Worm (Caenorhabditis elegans): ENCODE measurements around the gene srlf-7.

DNA sequence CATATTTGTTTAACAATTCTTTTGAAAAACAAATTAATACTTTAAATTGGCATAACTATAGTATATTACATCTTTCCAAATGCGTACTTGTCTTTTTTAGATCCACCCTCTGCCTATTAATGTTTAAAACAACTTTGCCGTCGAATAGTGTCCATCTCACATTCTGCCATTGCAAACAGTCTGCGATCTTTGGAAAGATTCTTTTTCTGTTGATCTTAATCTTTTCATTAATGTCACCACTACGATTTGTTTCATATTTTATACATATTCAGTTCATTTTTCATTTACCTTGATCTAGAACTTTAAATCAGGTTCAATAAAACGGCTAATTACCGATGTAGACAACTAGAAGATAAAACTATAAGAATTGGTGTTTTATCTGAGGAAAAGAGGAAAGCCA is 45.5 kb downstream of the srlf-7 start:
- TF ChIP-seq blmp-1 (tag; optimal IDR thresholded peaks at IDR 0.05), result no peak
- TF ChIP-seq unc-39 (tag; optimal IDR thresholded peaks at IDR 0.05), result no peak
- no peak for TF ChIP-seq ztf-11 (tag; optimal IDR thresholded peaks at IDR 0.05)
- TF ChIP-seq pha-4 (tag; optimal IDR thresholded peaks at IDR 0.05), result no peak
- no peak for TF ChIP-seq elt-3 (tag; optimal IDR thresholded peaks at IDR 0.05)
- TF ChIP-seq unc-62 (GFP tag; optimal IDR thresholded peaks at IDR 0.05), result no peak
- no peak for TF ChIP-seq nhr-12 (tag; optimal IDR thresholded peaks at IDR 0.05)
- no peak for TF ChIP-seq lin-13 (tag; optimal IDR thresholded peaks at IDR 0.05)
- TF ChIP-seq nhr-237 (tag; optimal IDR thresholded peaks at IDR 0.05), result no peak
- TF ChIP-seq hlh-1 (tag; optimal IDR thresholded peaks at IDR 0.05), result no peak
- TF ChIP-seq ham-2 (GFP tag; optimal IDR thresholded peaks at IDR 0.05), result no peak
- peak; percentile 39 for TF ChIP-seq elt-1 (tag; optimal IDR thresholded peaks at IDR 0.05; ENCODE audit: borderline replicate concordance, insufficient read depth)
- no peak for TF ChIP-seq snpc-4 (tag; optimal IDR thresholded peaks at IDR 0.05)

All from whole organism, mixed stage, embryonic.